Fruit fly (Drosophila melanogaster) whole organism, embryonic: ENCODE data around the gene Tengl3.

ENCODE experiments used
- Aef1 ChIP-seq: fragments of 200-800 bp; sonication (Bioruptor generic); IDR thresholded peaks from 3 replicates; pipeline ENCODE4 v1.3.6; 2022; ENCODE audit warnings: missing biosample characterization, missing genetic modification characterization
- CG10366 ChIP-seq: fragments of 200-800 bp; sonication (Bioruptor generic); IDR thresholded peaks from 2 replicates; pipeline ENCODE4 v1.3.6; 2022; ENCODE audit warnings: missing biosample characterization, missing genetic modification characterization
- CG12219 ChIP-seq: fragments of 200-800 bp; sonication (Bioruptor generic); optimal IDR thresholded peaks from 3 replicates; lab custom pipeline; 2018; ENCODE audit warnings: missing biosample characterization, mild to moderate bottlenecking, missing genetic modification characterization
- CG13296 ChIP-seq: fragments of 200-800 bp; sonication (Bioruptor generic); optimal IDR thresholded peaks from 3 replicates; lab custom pipeline; 2018; ENCODE audit warnings: missing biosample characterization, mild to moderate bottlenecking, missing genetic modification characterization
- CG14014 ChIP-seq: fragments of 200-800 bp; sonication (Bioruptor generic); IDR thresholded peaks from 2 replicates; pipeline ENCODE4 v1.3.6; 2022; ENCODE audit warnings: missing biosample characterization, missing genetic modification characterization
- CG15269 ChIP-seq: fragments of 200-800 bp; sonication (Bioruptor generic); optimal IDR thresholded peaks from 2 replicates; lab custom pipeline; 2018; ENCODE audit warnings: missing biosample characterization, mild to moderate bottlenecking, missing genetic modification characterization, moderate library complexity
- CG16813 ChIP-seq: fragments of 200-800 bp; sonication (Bioruptor generic); IDR thresholded peaks from 3 replicates; pipeline ENCODE4 v1.3.6; 2022; ENCODE audit warnings: missing biosample characterization, missing genetic modification characterization; ENCODE audit not compliant: partially characterized antibody
- CG17568 ChIP-seq: fragments of 200-800 bp; sonication (Bioruptor generic); optimal IDR thresholded peaks from 2 replicates; lab custom pipeline; 2018; ENCODE audit warnings: missing biosample characterization, mild to moderate bottlenecking, missing genetic modification characterization, moderate library complexity
- CG17912 ChIP-seq: fragments of 200-800 bp; sonication (Bioruptor generic); optimal IDR thresholded peaks from 2 replicates; lab custom pipeline; 2018; ENCODE audit warnings: missing biosample characterization, mild to moderate bottlenecking, missing genetic modification characterization
- CG31388 ChIP-seq: fragments of 200-800 bp; sonication (Bioruptor generic); optimal IDR thresholded peaks from 2 replicates; lab custom pipeline; 2016; ENCODE audit warnings: missing biosample characterization, missing genetic modification characterization
- CG3838 ChIP-seq: fragments of 200-800 bp; sonication (Bioruptor generic); optimal IDR thresholded peaks from 3 replicates; lab custom pipeline; 2016; ENCODE audit warnings: missing biosample characterization, missing genetic modification characterization
- CG43689 ChIP-seq: fragments of 200-800 bp; sonication (Bioruptor generic); IDR thresholded peaks from 2 replicates; pipeline ENCODE4 v1.3.6; 2022; ENCODE audit warnings: missing biosample characterization, missing genetic modification characterization
- CG5180 ChIP-seq: fragments of 200-800 bp; sonication (Bioruptor generic); optimal IDR thresholded peaks from 3 replicates; lab custom pipeline; 2017; ENCODE audit warnings: missing biosample characterization, missing genetic modification characterization, mild to moderate bottlenecking, moderate library complexity, missing genetic modification reagents
- CG6272 ChIP-seq: fragments of 200-800 bp; sonication (Bioruptor generic); IDR thresholded peaks from 2 replicates; pipeline ENCODE4 v1.3.6; 2022; ENCODE audit warnings: missing biosample characterization, missing genetic modification characterization
- CG6813 ChIP-seq: fragments of 200-800 bp; sonication (Bioruptor generic); optimal IDR thresholded peaks from 2 replicates; lab custom pipeline; 2017; ENCODE audit warnings: missing biosample characterization, missing genetic modification characterization, mild to moderate bottlenecking, moderate library complexity, missing genetic modification reagents
- CG7357 ChIP-seq: fragments of 200-800 bp; sonication (Bioruptor generic); IDR thresholded peaks from 3 replicates; pipeline ENCODE4 v1.3.6; 2022; ENCODE audit warnings: missing biosample characterization, missing genetic modification characterization
- CG7963 ChIP-seq: fragments of 200-800 bp; sonication (Bioruptor generic); IDR thresholded peaks from 3 replicates; pipeline ENCODE4 v1.3.6; 2022; ENCODE audit warnings: missing biosample characterization, missing genetic modification characterization; ENCODE audit not compliant: partially characterized antibody
- CG8478 ChIP-seq: fragments of >200 bp; optimal IDR thresholded peaks from 2 replicates; lab custom pipeline; 2018
- CG9437 ChIP-seq: fragments of 200-800 bp; sonication (Bioruptor generic); optimal IDR thresholded peaks from 2 replicates; lab custom pipeline; 2018; ENCODE audit warnings: missing biosample characterization, mild to moderate bottlenecking, missing genetic modification characterization
- CG9727 ChIP-seq: fragments of 200-800 bp; sonication (Bioruptor generic); optimal IDR thresholded peaks from 3 replicates; lab custom pipeline; 2017; ENCODE audit warnings: missing biosample characterization, mild to moderate bottlenecking, missing genetic modification characterization
- D ChIP-seq, 2 experiments: fragments of 200-800 bp in 1 of 2; fragments of >200 bp in 1 of 2; sonication (Bioruptor generic) in 1 of 2; optimal IDR thresholded peaks; 2 replicates in 1 of 2; 3 replicates in 1 of 2; lab custom pipeline; 2017; ENCODE audit warnings: mild to moderate bottlenecking in 1 of 2, missing biosample characterization in 1 of 2, missing genetic modification characterization in 1 of 2, missing genetic modification reagents in 1 of 2
- Dad ChIP-seq: fragments of 200-800 bp; sonication (Bioruptor generic); optimal IDR thresholded peaks from 3 replicates; lab custom pipeline; 2016; ENCODE audit warnings: missing biosample characterization, missing genetic modification characterization
- Dbx ChIP-seq: fragments of 200-800 bp; sonication (Bioruptor generic); IDR thresholded peaks from 3 replicates; pipeline ENCODE4 v1.3.6; 2022; ENCODE audit warnings: missing biosample characterization, missing genetic modification characterization
- Dek ChIP-seq: fragments of 200-800 bp; sonication (Bioruptor generic); optimal IDR thresholded peaks from 3 replicates; lab custom pipeline; 2019; ENCODE audit warnings: missing biosample characterization, mild to moderate bottlenecking, missing genetic modification characterization, moderate library complexity
- HLH4C ChIP-seq: fragments of 200-800 bp; sonication (Bioruptor generic); IDR thresholded peaks from 3 replicates; pipeline ENCODE4 v1.3.6; 2022; ENCODE audit warnings: missing biosample characterization, missing genetic modification characterization; ENCODE audit not compliant: partially characterized antibody
- Max ChIP-seq: fragments of 200-800 bp; sonication (Bioruptor generic); optimal IDR thresholded peaks from 2 replicates; lab custom pipeline; 2016; ENCODE audit warnings: missing biosample characterization, mild to moderate bottlenecking, missing genetic modification characterization
- Meics ChIP-seq: fragments of 200-800 bp; sonication (Bioruptor generic); optimal IDR thresholded peaks from 2 replicates; lab custom pipeline; 2017; ENCODE audit warnings: missing biosample characterization, mild to moderate bottlenecking, missing genetic modification characterization
- Nf-YC ChIP-seq: fragments of 200-800 bp; optimal IDR thresholded peaks from 3 replicates; lab custom pipeline; 2019; ENCODE audit warnings: missing biosample characterization, mild to moderate bottlenecking, missing genetic modification characterization, moderate library complexity
- Oli ChIP-seq: fragments of 200-800 bp; sonication (Bioruptor generic); optimal IDR thresholded peaks from 2 replicates; lab custom pipeline; 2018; ENCODE audit warnings: missing biosample characterization, mild to moderate bottlenecking, missing genetic modification characterization, moderate library complexity
- Sry-β ChIP-seq: fragments of 200-800 bp; sonication (Bioruptor generic); optimal IDR thresholded peaks from 2 replicates; lab custom pipeline; 2018; ENCODE audit warnings: missing biosample characterization, mild to moderate bottlenecking, missing genetic modification characterization, moderate library complexity
- TFAM ChIP-seq: fragments of 200-800 bp; sonication (Bioruptor generic); optimal IDR thresholded peaks from 2 replicates; lab custom pipeline; 2017; ENCODE audit warnings: missing biosample characterization, missing genetic modification characterization, inconsistent platforms
- amos ChIP-seq: fragments of 200-800 bp; sonication (Bioruptor generic); IDR thresholded peaks from 2 replicates; pipeline ENCODE4 v1.3.6; 2022; ENCODE audit warnings: missing biosample characterization, missing genetic modification characterization; ENCODE audit not compliant: partially characterized antibody
- ara ChIP-seq: fragments of 200-800 bp; sonication (Bioruptor generic); IDR thresholded peaks from 2 replicates; pipeline ENCODE4 v1.3.6; 2022; ENCODE audit warnings: missing biosample characterization, missing genetic modification characterization
- bbx ChIP-seq: fragments of 200-800 bp; sonication (Bioruptor generic); IDR thresholded peaks from 2 replicates; pipeline ENCODE4 v1.3.6; 2022; ENCODE audit warnings: missing biosample characterization, missing genetic modification characterization; ENCODE audit not compliant: partially characterized antibody
- dm ChIP-seq: fragments of 200-800 bp; sonication (Bioruptor generic); optimal IDR thresholded peaks from 3 replicates; lab custom pipeline; 2016; ENCODE audit warnings: missing biosample characterization, missing genetic modification characterization
- exex ChIP-seq: fragments of 200-800 bp; sonication (Bioruptor generic); optimal IDR thresholded peaks from 4 replicates; lab custom pipeline; 2018; ENCODE audit warnings: missing biosample characterization, mild to moderate bottlenecking, missing genetic modification characterization, moderate library complexity
- fd3F ChIP-seq: fragments of 200-800 bp; sonication (Bioruptor generic); optimal IDR thresholded peaks from 2 replicates; lab custom pipeline; 2018; ENCODE audit warnings: missing biosample characterization, mild to moderate bottlenecking, missing genetic modification characterization, moderate library complexity
- ftz-f1 ChIP-seq: fragments of 200-800 bp; sonication (Bioruptor generic); optimal IDR thresholded peaks from 2 replicates; lab custom pipeline; 2016; ENCODE audit warnings: missing biosample characterization, missing genetic modification characterization
- gt ChIP-seq: fragments of 200-800 bp; sonication (Bioruptor generic); IDR thresholded peaks from 2 replicates; pipeline ENCODE4 v1.3.6; 2022; ENCODE audit warnings: missing biosample characterization, missing genetic modification characterization
- inv ChIP-seq: fragments of 200-800 bp; sonication (Bioruptor generic); IDR thresholded peaks from 2 replicates; pipeline ENCODE4 v1.3.6; 2022; ENCODE audit warnings: missing biosample characterization, missing genetic modification characterization; ENCODE audit not compliant: partially characterized antibody
- jigr1 ChIP-seq: fragments of 200-800 bp; sonication (Bioruptor generic); IDR thresholded peaks from 3 replicates; pipeline ENCODE4 v1.3.6; 2022; ENCODE audit warnings: missing biosample characterization, missing genetic modification characterization
- ken ChIP-seq: fragments of 200-800 bp; sonication (Bioruptor generic); IDR thresholded peaks from 3 replicates; pipeline ENCODE4 v1.3.6; 2022; ENCODE audit warnings: missing biosample characterization, missing genetic modification characterization
- pb ChIP-seq: fragments of 200-800 bp; sonication (Bioruptor generic); optimal IDR thresholded peaks from 3 replicates; lab custom pipeline; 2016; ENCODE audit warnings: missing biosample characterization, missing genetic modification characterization
- pita ChIP-seq: fragments of 200-800 bp; sonication (Bioruptor generic); optimal IDR thresholded peaks from 2 replicates; lab custom pipeline; 2017; ENCODE audit warnings: missing biosample characterization, mild to moderate bottlenecking, missing genetic modification characterization
- pzg ChIP-seq: fragments of 200-800 bp; sonication (Bioruptor generic); optimal IDR thresholded peaks from 3 replicates; lab custom pipeline; 2018; ENCODE audit warnings: missing biosample characterization, mild to moderate bottlenecking, missing genetic modification characterization, moderate library complexity
- sqz ChIP-seq: fragments of 200-800 bp; sonication (Bioruptor generic); optimal IDR thresholded peaks from 3 replicates; lab custom pipeline; 2018; ENCODE audit warnings: missing biosample characterization, mild to moderate bottlenecking, missing genetic modification characterization
- tll ChIP-seq, 2 experiments: fragments of 200-800 bp in 1 of 2; fragments of >200 bp in 1 of 2; sonication (Bioruptor generic) in 1 of 2; optimal IDR thresholded peaks; 2 replicates each; lab custom pipeline; 2017 to 2019; ENCODE audit warnings: missing biosample characterization in 2 of 2, missing genetic modification characterization in 2 of 2, mild to moderate bottlenecking in 1 of 2, moderate library complexity in 1 of 2
- trh ChIP-seq: fragments of 200-800 bp; sonication (Bioruptor generic); optimal IDR thresholded peaks from 2 replicates; lab custom pipeline; 2016; ENCODE audit warnings: missing biosample characterization, missing genetic modification characterization

Gene Tengl3

DNA sequence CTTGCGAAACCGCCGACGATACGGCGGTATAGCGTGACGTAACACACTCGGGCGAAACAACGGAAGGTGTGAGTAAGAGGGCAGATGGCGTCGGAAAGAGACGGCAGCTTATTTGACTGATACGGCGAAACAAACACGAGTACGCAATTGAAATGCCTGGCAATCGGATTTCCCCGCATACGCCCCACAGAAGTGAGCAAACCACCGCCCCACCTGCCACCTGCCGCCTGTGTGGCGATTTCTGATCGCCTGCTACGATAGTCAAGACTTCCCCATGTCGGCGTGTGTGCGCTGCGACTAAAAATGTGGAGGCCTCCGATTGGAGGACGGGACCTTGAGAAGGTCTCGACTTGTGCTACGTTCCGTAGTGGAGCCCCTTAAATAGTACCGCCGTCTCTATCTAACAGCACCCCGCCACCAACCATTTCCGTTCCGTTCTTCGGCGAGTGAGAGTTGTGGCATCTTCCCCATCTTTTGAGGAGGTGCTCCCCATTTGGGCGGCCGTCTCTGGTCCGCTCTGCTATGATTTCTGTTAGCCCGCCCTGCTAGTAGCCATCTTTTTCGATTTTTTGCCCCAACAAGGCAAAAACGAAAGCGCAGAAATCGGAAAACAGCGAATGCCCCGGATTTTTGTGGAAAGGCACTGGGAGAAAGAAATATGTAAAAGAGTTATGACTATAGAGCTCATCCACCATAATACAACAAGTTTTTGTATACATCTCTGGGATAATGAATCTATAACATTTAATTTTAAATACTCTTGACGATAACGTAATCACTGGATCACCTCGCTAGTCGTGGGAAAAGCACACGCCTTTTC is 39.2 kb downstream of the Tengl3 start (continued):
- TF ChIP-seq Dek (tag; lab: Kevin White, UChicago): peak; percentile 71
- TF ChIP-seq exex: peak; percentile 36
- peak; percentile 56 for TF ChIP-seq CG31388 (GFP tag; lab: Kevin White, UChicago)
- TF ChIP-seq CG6813 (GFP tag; lab: Kevin White, UChicago): peak; percentile 76
- TF ChIP-seq trh: peak; percentile 67
- TF ChIP-seq Oli (tag; lab: Kevin White, UChicago): peak; percentile 91
- TF ChIP-seq CG16813 (GFP tag; lab: Robert Waterston, UW): no peak
- peak; percentile 77 for TF ChIP-seq CG17568 (GFP tag; lab: Kevin White, UChicago)
- TF ChIP-seq fd3F (GFP tag; lab: Kevin White, UChicago): peak; percentile 46
- no peak for TF ChIP-seq Aef1
- peak; percentile 43 for TF ChIP-seq CG5180
- no peak for TF ChIP-seq CG14014 (GFP tag; lab: Robert Waterston, UW)
- no peak for TF ChIP-seq HLH4C (GFP tag; lab: Robert Waterston, UW)
- peak; percentile 82 for TF ChIP-seq CG15269 (tag; lab: Kevin White, UChicago)
- TF ChIP-seq pzg (GFP tag; lab: Kevin White, UChicago): no peak
- peak; percentile 100 for TF ChIP-seq ftz-f1 (GFP tag; lab: Kevin White, UChicago)
- peak; percentile 85 for TF ChIP-seq CG9727
- no peak for TF ChIP-seq gt (GFP tag; lab: Robert Waterston, UW)
- peak; percentile 62 for TF ChIP-seq CG13296 (GFP tag; lab: Kevin White, UChicago)
- TF ChIP-seq pb (GFP tag; lab: Kevin White, UChicago): peak; percentile 72
- peak; percentile 38 for TF ChIP-seq Sry-β (GFP tag; lab: Kevin White, UChicago)
- peak; percentile 84 for TF ChIP-seq CG6272 (GFP tag; lab: Robert Waterston, UW)
- peak; percentile 94 for TF ChIP-seq CG9437 (GFP tag; lab: Kevin White, UChicago)
- no peak for TF ChIP-seq D (optimal IDR thresholded peaks at IDR 0.05; lab: Kevin White, UChicago)
- TF ChIP-seq D (GFP tag; optimal IDR thresholded peaks at IDR 0.05; lab: Kevin White, UChicago): peak; percentile 87
- TF ChIP-seq CG8478 (lab: Kevin White, UChicago): peak; percentile 78
- TF ChIP-seq jigr1: no peak
- TF ChIP-seq inv (GFP tag; lab: Robert Waterston, UW): no peak
- TF ChIP-seq CG7357 (GFP tag; lab: Robert Waterston, UW): peak; percentile 76; the same call in 1 of the 3 replicates
- no peak for TF ChIP-seq ara
- peak; percentile 74 for TF ChIP-seq dm (GFP tag; lab: Kevin White, UChicago)
- TF ChIP-seq Dbx: no peak
- TF ChIP-seq Meics (GFP tag; lab: Kevin White, UChicago): peak; percentile 87
- no peak for TF ChIP-seq CG17912 (GFP tag; lab: Kevin White, UChicago)
- TF ChIP-seq TFAM (GFP tag; lab: Kevin White, UChicago): peak; percentile 48
- no peak for TF ChIP-seq tll (GFP tag; optimal IDR thresholded peaks at IDR 0.05; lab: Kevin White, UChicago)
- peak; percentile 78 for TF ChIP-seq sqz
- TF ChIP-seq CG12219 (GFP tag; lab: Kevin White, UChicago): peak; percentile 88
- TF ChIP-seq CG43689 (GFP tag; lab: Robert Waterston, UW): no peak
- TF ChIP-seq CG7963 (GFP tag; lab: Robert Waterston, UW): no peak
- peak; percentile 45 for TF ChIP-seq CG3838 (GFP tag; lab: Kevin White, UChicago)
- TF ChIP-seq Max: peak; percentile 89
- peak; percentile 95 for TF ChIP-seq Nf-YC (tag; lab: Kevin White, UChicago)
- peak; percentile 90 for TF ChIP-seq Dad (GFP tag; lab: Kevin White, UChicago)
- no peak for TF ChIP-seq ken (GFP tag; lab: Robert Waterston, UW)
- TF ChIP-seq amos (GFP tag; lab: Robert Waterston, UW): no peak
- TF ChIP-seq CG10366: no peak
- no peak for TF ChIP-seq bbx (GFP tag; lab: Robert Waterston, UW)
- no peak for TF ChIP-seq pita (GFP tag; lab: Kevin White, UChicago)
